Worm (Caenorhabditis elegans) whole organism, early embryonic: ENCODE measurements around the gene F21C10.4.

ENCODE experiments used
- F13C5.2 ChIP-seq: sonication (generic microtip); optimal IDR thresholded peaks from 2 replicates; lab custom pipeline; 2017; ENCODE audit warnings: mild to moderate bottlenecking, missing genetic modification characterization, inconsistent platforms, missing compliant biosample characterization
- ets-7 ChIP-seq: sonication (generic microtip); optimal IDR thresholded peaks from 2 replicates; lab custom pipeline; 2016; ENCODE audit warnings: missing genotype, missing genetic modification characterization, missing compliant biosample characterization
- hnd-1 ChIP-seq: sonication (generic microtip); optimal IDR thresholded peaks from 2 replicates; lab custom pipeline; 2016; ENCODE audit warnings: missing genetic modification characterization, missing compliant biosample characterization
- pes-1 ChIP-seq: fragments of 200-800 bp; sonication (Bioruptor generic); IDR thresholded peaks from 2 replicates; pipeline ENCODE4 v1.3.6; 2022; ENCODE audit warnings: missing genetic modification reagents, missing genetic modification characterization, missing compliant biosample characterization
- tbx-37 ChIP-seq: fragments of 200-800 bp; sonication (Bioruptor generic); conservative IDR thresholded peaks from 2 replicates; pipeline ENCODE4 v1.3.6; 2022; ENCODE audit warnings: missing genetic modification reagents, missing genetic modification characterization, missing compliant biosample characterization

ce11 chrV:9146196-9146595, 19.8 kb downstream of the F21C10.4 start:
- no peak for TF ChIP-seq pes-1
- TF ChIP-seq tbx-37 (GFP tag; lab: Robert Waterston, UW): no peak
- TF ChIP-seq hnd-1 (tag; lab: Kevin White, UChicago): no peak
- TF ChIP-seq F13C5.2 (tag; lab: Kevin White, UChicago): no peak
- no peak for TF ChIP-seq ets-7 (tag; lab: Kevin White, UChicago)
